Worm (Caenorhabditis elegans) whole organism, L2 larva: ENCODE data around the gene col-103.

Source experiments
- C34F6.9 ChIP-seq: fragments of 150-350 bp; optimal IDR thresholded peaks from 2 replicates; lab custom pipeline; 2014; ENCODE audit warnings: missing biosample characterization, missing genetic modification characterization
- ZK546.5 ChIP-seq: sonication (generic microtip); optimal IDR thresholded peaks from 2 replicates; lab custom pipeline; 2017; ENCODE audit warnings: missing biosample characterization, missing genetic modification characterization
- alr-1 ChIP-seq: fragments of 150-350 bp; optimal IDR thresholded peaks from 2 replicates; lab custom pipeline; 2014; ENCODE audit warnings: missing biosample characterization, missing genetic modification characterization
- aly-2 ChIP-seq: fragments of 150-350 bp; optimal IDR thresholded peaks from 2 replicates; lab custom pipeline; 2014; ENCODE audit warnings: missing biosample characterization, missing genetic modification characterization
- ama-1 ChIP-seq: fragments of 150-350 bp; optimal IDR thresholded peaks from 2 replicates; lab custom pipeline; 2018; ENCODE audit warnings: inconsistent platforms
- blmp-1 ChIP-seq: sonication (generic microtip); optimal IDR thresholded peaks from 2 replicates; lab custom pipeline; 2017; ENCODE audit warnings: missing genetic modification characterization, mild to moderate bottlenecking, missing compliant biosample characterization, antibody characterized with exemption, moderate library complexity; ENCODE audit not compliant: insufficient read depth
- ceh-16 ChIP-seq: fragments of 150-350 bp; optimal IDR thresholded peaks from 2 replicates; lab custom pipeline; 2014; ENCODE audit warnings: missing biosample characterization, missing genetic modification characterization
- ceh-82 ChIP-seq: fragments of 150-350 bp; optimal IDR thresholded peaks from 2 replicates; lab custom pipeline; 2014; ENCODE audit warnings: missing biosample characterization, missing genetic modification characterization
- crh-2 ChIP-seq: sonication (generic microtip); optimal IDR thresholded peaks from 2 replicates; lab custom pipeline; 2017; ENCODE audit warnings: missing biosample characterization, missing genetic modification characterization
- egl-27 ChIP-seq: sonication (generic microtip); optimal IDR thresholded peaks from 3 replicates; lab custom pipeline; 2017; ENCODE audit warnings: missing biosample characterization, missing genetic modification reagents, missing genetic modification characterization
- fos-1 ChIP-seq: fragments of 150-350 bp; optimal IDR thresholded peaks from 2 replicates; lab custom pipeline; 2014; ENCODE audit warnings: missing biosample characterization, missing genetic modification characterization
- gmeb-1 ChIP-seq: fragments of 150-350 bp; optimal IDR thresholded peaks from 2 replicates; lab custom pipeline; 2014; ENCODE audit warnings: missing biosample characterization, missing genetic modification characterization
- lin-11 ChIP-seq: fragments of 150-350 bp; sonication (generic microtip); optimal IDR thresholded peaks from 2 replicates; lab custom pipeline; 2014; ENCODE audit warnings: missing biosample characterization, missing genetic modification characterization, inconsistent platforms, mixed read lengths
- lsy-2 ChIP-seq, 2 experiments: fragments of 150-350 bp in 1 of 2; sonication (generic microtip) in 1 of 2; optimal IDR thresholded peaks; 2 replicates each; lab custom pipeline; 2014 to 2017; ENCODE audit warnings: missing biosample characterization in 2 of 2, missing genetic modification characterization in 2 of 2
- mdl-1 ChIP-seq, 2 experiments: fragments of 150-350 bp in 1 of 2; sonication (generic microtip) in 1 of 2; optimal IDR thresholded peaks; 2 replicates each; lab custom pipeline; 2017; ENCODE audit warnings: missing biosample characterization in 2 of 2, missing genetic modification characterization in 2 of 2
- nhr-11 ChIP-seq: fragments of 150-350 bp; optimal IDR thresholded peaks from 2 replicates; lab custom pipeline; 2014; ENCODE audit warnings: missing biosample characterization, missing genetic modification characterization
- nhr-129 ChIP-seq: fragments of 150-350 bp; optimal IDR thresholded peaks from 2 replicates; lab custom pipeline; 2014; ENCODE audit warnings: missing biosample characterization, missing genetic modification characterization
- nhr-23 ChIP-seq: fragments of 150-350 bp; optimal IDR thresholded peaks from 2 replicates; lab custom pipeline; 2014; ENCODE audit warnings: missing biosample characterization, missing genetic modification reagents, missing genetic modification characterization
- nhr-237 ChIP-seq: fragments of 150-350 bp; optimal IDR thresholded peaks from 2 replicates; lab custom pipeline; 2014; ENCODE audit warnings: missing biosample characterization, missing genetic modification characterization
- nhr-25 ChIP-seq: fragments of 150-350 bp; sonication (generic microtip); optimal IDR thresholded peaks from 3 replicates; lab custom pipeline; 2014; ENCODE audit warnings: missing biosample characterization, missing genetic modification characterization
- nhr-6 ChIP-seq: fragments of 150-350 bp; optimal IDR thresholded peaks from 2 replicates; lab custom pipeline; 2014; ENCODE audit warnings: missing biosample characterization, missing genetic modification characterization
- nhr-77 ChIP-seq: fragments of 150-350 bp; optimal IDR thresholded peaks from 2 replicates; lab custom pipeline; 2014; ENCODE audit warnings: missing biosample characterization, missing genetic modification characterization
- peb-1 ChIP-seq: fragments of 150-350 bp; optimal IDR thresholded peaks from 2 replicates; lab custom pipeline; 2014; ENCODE audit warnings: missing biosample characterization, missing genetic modification characterization
- sma-3 ChIP-seq: sonication (generic microtip); optimal IDR thresholded peaks from 2 replicates; lab custom pipeline; 2016; ENCODE audit warnings: missing genetic modification reagents, missing genetic modification characterization, missing compliant biosample characterization
- unc-39 ChIP-seq: fragments of 150-350 bp; optimal IDR thresholded peaks from 2 replicates; lab custom pipeline; 2014; ENCODE audit warnings: missing biosample characterization, missing genetic modification characterization
- zag-1 ChIP-seq: fragments of 150-350 bp; optimal IDR thresholded peaks from 2 replicates; lab custom pipeline; 2014; ENCODE audit warnings: missing biosample characterization, missing genetic modification characterization
- ztf-11 ChIP-seq: sonication (generic microtip); optimal IDR thresholded peaks from 2 replicates; lab custom pipeline; 2017; ENCODE audit warnings: missing biosample characterization, missing genetic modification characterization
- ztf-4 ChIP-seq: fragments of 150-350 bp; optimal IDR thresholded peaks from 2 replicates; lab custom pipeline; 2014; ENCODE audit warnings: missing biosample characterization, missing genetic modification characterization

Gene col-103

ce11 chrIV:730937-731336, 32.5 kb downstream of the col-103 start, which contains the start of gene srt-24:
srt-24 (minus strand) TSS chrIV:731037.
- TF ChIP-seq nhr-237 (no peak), aly-2 (tag; lab: Kevin White, UChicago) (no peak), blmp-1 (tag; lab: Kevin White, UChicago) (no peak), fos-1 (tag; lab: Kevin White, UChicago) (no peak), ztf-11 (no peak), unc-39 (tag; lab: Kevin White, UChicago) (no peak), ama-1 (lab: Kevin White, UChicago) (no peak), mdl-1 (tag; optimal IDR thresholded peaks at IDR 0.05; lab: Kevin White, UChicago) (no peak), lsy-2 (tag; optimal IDR thresholded peaks at IDR 0.05; lab: Kevin White, UChicago) (no peak), nhr-6 (tag; lab: Kevin White, UChicago) (no peak)

- TF ChIP-seq lsy-2 (tag; optimal IDR thresholded peaks at IDR 0.05; lab: Kevin White, UChicago) (no peak), blmp-1 (tag; lab: Kevin White, UChicago) (no peak), ZK546.5 (no peak), nhr-129 (no peak)
Observed at ce11 chrIV:728095-728494, 35.4 kb downstream of the col-103 start, which contains the start of gene Y55F3C.9. Y55F3C.9 (minus strand) TSS chrIV:728195.

ce11 chrIV:719351-719750, 44.1 kb downstream of the col-103 start, which contains the start of gene Y55F3C.10:
Y55F3C.10 (minus strand) TSS chrIV:719451.
- no peak for TF ChIP-seq ZK546.5
- TF ChIP-seq sma-3 (GFP tag; lab: Kevin White, UChicago), result no peak
- TF ChIP-seq gmeb-1, result no peak
- TF ChIP-seq blmp-1 (tag; lab: Kevin White, UChicago), result no peak
- no peak for TF ChIP-seq aly-2 (tag; lab: Kevin White, UChicago)
- TF ChIP-seq nhr-129, result no peak
- no peak for TF ChIP-seq ceh-82 (tag; lab: Kevin White, UChicago)
- TF ChIP-seq alr-1, result no peak
- TF ChIP-seq lin-11, result no peak
- no peak for TF ChIP-seq nhr-23
- no peak for TF ChIP-seq nhr-6 (tag; lab: Kevin White, UChicago)
- no peak for TF ChIP-seq peb-1 (tag; lab: Kevin White, UChicago)
- TF ChIP-seq nhr-237, result no peak
- TF ChIP-seq ztf-4 (tag; lab: Kevin White, UChicago), result no peak
- TF ChIP-seq nhr-77 (tag; lab: Kevin White, UChicago), result no peak
- no peak for TF ChIP-seq crh-2 (tag; lab: Kevin White, UChicago)

- no peak for TF ChIP-seq egl-27 (tag; lab: Kevin White, UChicago)
- no peak for TF ChIP-seq ama-1 (lab: Kevin White, UChicago)
Observed at ce11 chrIV:716323-716722, 47.2 kb downstream of the col-103 start, which contains the start of gene clec-164. clec-164 (plus strand) TSS chrIV:716623.

ce11 chrIV:715433-715832, 48.0 kb downstream of the col-103 start:
- TF ChIP-seq C34F6.9 (tag; lab: Kevin White, UChicago) (no peak), zag-1 (tag; lab: Kevin White, UChicago) (no peak), nhr-25 (tag; lab: Kevin White, UChicago) (no peak), ceh-16 (no peak), mdl-1 (tag; optimal IDR thresholded peaks at IDR 0.05; lab: Kevin White, UChicago) (no peak), gmeb-1 (no peak), nhr-11 (no peak), ceh-82 (tag; lab: Kevin White, UChicago) (no peak), ZK546.5 (no peak)
